Fruit fly (Drosophila melanogaster): Measurements from ENCODE around the gene w-cup.

DNA sequence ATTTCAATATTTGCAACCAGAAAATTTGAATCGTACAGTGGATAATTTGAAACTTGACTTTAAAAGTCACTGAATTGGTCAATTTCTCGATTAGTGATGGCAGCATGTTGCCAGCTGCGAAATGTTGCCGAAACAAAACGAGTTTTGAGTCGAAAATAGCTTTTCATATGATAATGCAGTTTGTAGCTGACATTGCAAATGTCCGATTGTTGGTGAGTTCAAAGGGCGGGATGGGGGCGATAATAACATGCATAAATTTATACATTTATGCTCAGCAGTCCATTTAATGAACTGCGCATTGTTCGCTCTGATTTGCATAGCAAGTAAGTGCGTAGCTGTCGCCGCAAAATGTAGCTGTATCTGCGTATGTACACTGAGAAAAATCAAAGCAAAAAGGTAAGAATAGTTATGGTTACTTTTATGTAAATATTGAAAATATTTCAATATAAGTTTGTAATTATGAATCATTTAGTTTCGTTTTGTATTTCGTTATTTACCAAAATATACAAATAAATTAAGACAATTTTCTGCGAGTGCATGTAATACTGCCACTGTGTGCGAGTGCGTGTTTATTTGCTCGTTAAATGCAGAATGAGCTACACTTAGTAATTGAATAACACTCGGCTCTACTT, 50.5 kb downstream of the w-cup start, which contains the start of gene Lip4:
- TF ChIP-seq br (GFP tag; optimal IDR thresholded peaks at IDR 0.05), result peak; percentile 22
- TF ChIP-seq psq (GFP tag; optimal IDR thresholded peaks at IDR 0.05), result peak; percentile 37
- TF ChIP-seq tai (GFP tag; optimal IDR thresholded peaks at IDR 0.05), result no peak
- peak; percentile 44 for TF ChIP-seq h (GFP tag; optimal IDR thresholded peaks at IDR 0.05)
- TF ChIP-seq pan (optimal IDR thresholded peaks at IDR 0.05), result no peak
